Fruit fly (Drosophila melanogaster) whole organism, embryonic: Measurements from ENCODE around the gene GlyRS.
A peak's percentile ranks its signal among the peaks of the same experiment; 100 is the strongest.

ENCODE experiments used
- Bteb2 ChIP-seq: fragments of 200-800 bp; sonication (Bioruptor generic); optimal IDR thresholded peaks from 2 replicates; lab custom pipeline; 2016; ENCODE audit warnings: missing biosample characterization, missing genetic modification characterization
- C15 ChIP-seq: fragments of 200-800 bp; sonication (Bioruptor generic); IDR thresholded peaks from 3 replicates; pipeline ENCODE4 v1.3.6; 2022; ENCODE audit warnings: missing biosample characterization, missing genetic modification characterization
- CG10565 ChIP-seq: fragments of 200-800 bp; sonication (Bioruptor generic); optimal IDR thresholded peaks from 3 replicates; lab custom pipeline; 2016; ENCODE audit warnings: missing biosample characterization, mild to moderate bottlenecking, missing genetic modification characterization
- CG11696 ChIP-seq: fragments of 200-800 bp; sonication (Bioruptor generic); IDR thresholded peaks from 2 replicates; pipeline ENCODE4 v1.3.6; 2022; ENCODE audit warnings: missing biosample characterization, missing genetic modification characterization
- CG12744 ChIP-seq: fragments of 200-800 bp; sonication (Bioruptor generic); optimal IDR thresholded peaks from 2 replicates; lab custom pipeline; 2016; ENCODE audit warnings: missing biosample characterization, missing genetic modification characterization
- CG13775 ChIP-seq: fragments of 200-800 bp; sonication (Bioruptor generic); optimal IDR thresholded peaks from 3 replicates; lab custom pipeline; 2017; ENCODE audit warnings: missing biosample characterization, mild to moderate bottlenecking, missing genetic modification characterization
- CG15073 ChIP-seq: fragments of 200-800 bp; sonication (Bioruptor generic); optimal IDR thresholded peaks from 2 replicates; lab custom pipeline; 2016; ENCODE audit warnings: missing biosample characterization, missing genetic modification characterization
- CG15514 ChIP-seq: fragments of 200-800 bp; sonication (Bioruptor generic); optimal IDR thresholded peaks from 3 replicates; lab custom pipeline; 2017; ENCODE audit warnings: missing biosample characterization, missing genetic modification characterization, mild to moderate bottlenecking, moderate library complexity, missing genetic modification reagents
- CG17829 ChIP-seq: fragments of 200-800 bp; optimal IDR thresholded peaks from 2 replicates; lab custom pipeline; 2019; ENCODE audit warnings: missing biosample characterization, mild to moderate bottlenecking, missing genetic modification characterization, moderate library complexity
- CG2129 ChIP-seq: fragments of 200-800 bp; sonication (Bioruptor generic); IDR thresholded peaks from 2 replicates; pipeline ENCODE4 v1.3.6; 2022; ENCODE audit warnings: missing biosample characterization, missing genetic modification characterization; ENCODE audit not compliant: partially characterized antibody
- CG31365 ChIP-seq: fragments of 200-800 bp; sonication (Bioruptor generic); optimal IDR thresholded peaks from 2 replicates; lab custom pipeline; 2018; ENCODE audit warnings: missing biosample characterization, mild to moderate bottlenecking, missing genetic modification characterization
- CG34422 ChIP-seq: fragments of 200-800 bp; sonication (Bioruptor generic); IDR thresholded peaks from 3 replicates; pipeline ENCODE4 v1.3.6; 2022; ENCODE audit warnings: missing biosample characterization, missing genetic modification characterization
- CG8281 ChIP-seq: fragments of 200-800 bp; sonication (Bioruptor generic); optimal IDR thresholded peaks from 2 replicates; lab custom pipeline; 2018; ENCODE audit warnings: missing biosample characterization, mild to moderate bottlenecking, missing genetic modification characterization, moderate library complexity
- CTCF ChIP-seq: fragments of 200-800 bp; sonication (Bioruptor generic); optimal IDR thresholded peaks from 2 replicates; lab custom pipeline; 2017; ENCODE audit warnings: missing biosample characterization, mild to moderate bottlenecking, missing genetic modification characterization, moderate library complexity
- Dbx ChIP-seq: fragments of 200-800 bp; sonication (Bioruptor generic); IDR thresholded peaks from 3 replicates; pipeline ENCODE4 v1.3.6; 2022; ENCODE audit warnings: missing biosample characterization, missing genetic modification characterization
- Drgx ChIP-seq: fragments of 200-800 bp; sonication (Bioruptor generic); IDR thresholded peaks from 2 replicates; pipeline ENCODE4 v1.3.6; 2022; ENCODE audit warnings: missing biosample characterization, missing genetic modification characterization
- Ets65A ChIP-seq: fragments of 200-800 bp; sonication (Bioruptor generic); peaks from one replicate; lab custom pipeline; 2016; ENCODE audit warnings: missing biosample characterization, missing genetic modification characterization
- Ets97D ChIP-seq: fragments of 200-800 bp; sonication (Bioruptor generic); optimal IDR thresholded peaks from 3 replicates; lab custom pipeline; 2016; ENCODE audit warnings: missing biosample characterization, missing genetic modification characterization
- Fer1 ChIP-seq: fragments of 200-800 bp; sonication (Bioruptor generic); optimal IDR thresholded peaks from 2 replicates; lab custom pipeline; 2017; ENCODE audit warnings: missing biosample characterization, mild to moderate bottlenecking, missing genetic modification characterization
- Gug ChIP-seq: fragments of 200-800 bp; sonication (Bioruptor generic); IDR thresholded peaks from 4 replicates; pipeline ENCODE4 v1.3.6; 2022; ENCODE audit warnings: missing biosample characterization, missing genetic modification characterization
- HHEX ChIP-seq: fragments of 200-800 bp; sonication (Bioruptor generic); optimal IDR thresholded peaks from 3 replicates; lab custom pipeline; 2017; ENCODE audit warnings: missing biosample characterization, mild to moderate bottlenecking, missing genetic modification characterization, missing genetic modification reagents
- HLH3B ChIP-seq: fragments of 200-800 bp; sonication (Bioruptor generic); IDR thresholded peaks from 2 replicates; pipeline ENCODE4 v1.3.6; 2022; ENCODE audit warnings: missing biosample characterization, missing genetic modification characterization
- Hmr ChIP-seq: fragments of 200-800 bp; sonication (Bioruptor generic); optimal IDR thresholded peaks from 3 replicates; lab custom pipeline; 2017; ENCODE audit warnings: mild to moderate bottlenecking, missing biosample characterization, missing genetic modification reagents, missing genetic modification characterization
- Hr3 ChIP-seq: fragments of 200-800 bp; sonication (Bioruptor generic); optimal IDR thresholded peaks from 3 replicates; lab custom pipeline; 2016; ENCODE audit warnings: missing biosample characterization, missing genetic modification characterization
- Hsf ChIP-seq: fragments of 200-800 bp; sonication (Bioruptor generic); optimal IDR thresholded peaks from 3 replicates; lab custom pipeline; 2016; ENCODE audit warnings: missing biosample characterization, missing genetic modification characterization
- Mes4 ChIP-seq: fragments of 200-800 bp; sonication (Bioruptor generic); optimal IDR thresholded peaks from 2 replicates; lab custom pipeline; 2016; ENCODE audit warnings: missing biosample characterization, missing genetic modification characterization
- Neu2 ChIP-seq: fragments of 200-800 bp; sonication (Bioruptor generic); optimal IDR thresholded peaks from 3 replicates; lab custom pipeline; 2016; ENCODE audit warnings: missing biosample characterization, missing genetic modification characterization, borderline replicate concordance
- Opbp ChIP-seq: fragments of 200-800 bp; sonication (Bioruptor generic); IDR thresholded peaks from 3 replicates; pipeline ENCODE4 v1.3.6; 2022; ENCODE audit warnings: missing biosample characterization, missing genetic modification characterization; ENCODE audit not compliant: partially characterized antibody
- Six4 ChIP-seq: fragments of 200-800 bp; sonication (Bioruptor generic); optimal IDR thresholded peaks from 2 replicates; lab custom pipeline; 2016; ENCODE audit warnings: missing biosample characterization, missing genetic modification characterization
- Taf1 ChIP-seq: fragments of 200-800 bp; sonication (Bioruptor generic); IDR thresholded peaks from 2 replicates; pipeline ENCODE4 v1.3.6; 2022; ENCODE audit warnings: missing biosample characterization, missing genetic modification characterization
- ab ChIP-seq: fragments of 200-800 bp; sonication (Bioruptor generic); optimal IDR thresholded peaks from 2 replicates; lab custom pipeline; 2016; ENCODE audit warnings: missing biosample characterization, missing genetic modification characterization
- cato ChIP-seq: fragments of 200-800 bp; sonication (Bioruptor generic); optimal IDR thresholded peaks from 2 replicates; lab custom pipeline; 2016; ENCODE audit warnings: missing biosample characterization, missing genetic modification characterization, borderline replicate concordance
- caup ChIP-seq: fragments of 200-800 bp; sonication (Bioruptor generic); optimal IDR thresholded peaks from 3 replicates; lab custom pipeline; 2017; ENCODE audit warnings: missing biosample characterization, mild to moderate bottlenecking, missing genetic modification characterization, moderate library complexity; ENCODE audit not compliant: severe bottlenecking
- cg ChIP-seq: fragments of 200-800 bp; sonication (Bioruptor generic); optimal IDR thresholded peaks from 3 replicates; lab custom pipeline; 2019; ENCODE audit warnings: missing biosample characterization, mild to moderate bottlenecking, missing genetic modification characterization, moderate library complexity
- dan ChIP-seq: fragments of 200-800 bp; sonication (Bioruptor generic); IDR thresholded peaks from 2 replicates; pipeline ENCODE4 v1.3.6; 2022; ENCODE audit warnings: missing biosample characterization, missing genetic modification characterization
- ems ChIP-seq: fragments of 200-800 bp; sonication (Bioruptor generic); optimal IDR thresholded peaks from 3 replicates; lab custom pipeline; 2016; ENCODE audit warnings: missing biosample characterization, missing genetic modification characterization
- fd3F ChIP-seq: fragments of 200-800 bp; sonication (Bioruptor generic); optimal IDR thresholded peaks from 2 replicates; lab custom pipeline; 2018; ENCODE audit warnings: missing biosample characterization, mild to moderate bottlenecking, missing genetic modification characterization, moderate library complexity
- kah ChIP-seq: fragments of 200-800 bp; sonication (Bioruptor generic); optimal IDR thresholded peaks from 2 replicates; lab custom pipeline; 2018; ENCODE audit warnings: missing biosample characterization, mild to moderate bottlenecking, missing genetic modification characterization
- kay ChIP-seq: fragments of 200-800 bp; sonication (Bioruptor generic); optimal IDR thresholded peaks from 2 replicates; lab custom pipeline; 2016; ENCODE audit warnings: missing biosample characterization, missing genetic modification characterization
- lola ChIP-seq, 3 experiments: fragments of >200 bp in 2 of 3; fragments of 200-800 bp in 1 of 3; sonication (Bioruptor generic) in 1 of 3; optimal IDR thresholded peaks; 2 replicates each; lab custom pipeline; 2017 to 2019; ENCODE audit warnings: missing biosample characterization in 3 of 3, missing genetic modification characterization in 3 of 3, mild to moderate bottlenecking in 1 of 3, moderate library complexity in 1 of 3
- mld ChIP-seq: fragments of 200-800 bp; sonication (Bioruptor generic); IDR thresholded peaks from 3 replicates; pipeline ENCODE4 v1.3.6; 2022; ENCODE audit warnings: missing biosample characterization, missing genetic modification characterization; ENCODE audit not compliant: partially characterized antibody
- salm ChIP-seq: fragments of 200-800 bp; sonication (Bioruptor generic); optimal IDR thresholded peaks from 2 replicates; lab custom pipeline; 2018; ENCODE audit warnings: missing biosample characterization, mild to moderate bottlenecking, missing genetic modification characterization
- so ChIP-seq: fragments of 200-800 bp; sonication (Bioruptor generic); IDR thresholded peaks from 3 replicates; pipeline ENCODE4 v1.3.6; 2022; ENCODE audit warnings: missing biosample characterization, missing genetic modification characterization
- sob ChIP-seq: fragments of 200-800 bp; sonication (Bioruptor generic); IDR thresholded peaks from 2 replicates; pipeline ENCODE4 v1.3.6; 2022; ENCODE audit warnings: missing biosample characterization, missing genetic modification characterization
- tll ChIP-seq, 2 experiments: fragments of 200-800 bp in 1 of 2; fragments of >200 bp in 1 of 2; sonication (Bioruptor generic) in 1 of 2; optimal IDR thresholded peaks; 2 replicates each; lab custom pipeline; 2017 to 2019; ENCODE audit warnings: missing biosample characterization in 2 of 2, missing genetic modification characterization in 2 of 2, mild to moderate bottlenecking in 1 of 2, moderate library complexity in 1 of 2
- z ChIP-seq: fragments of 200-800 bp; sonication (Bioruptor generic); IDR thresholded peaks from 3 replicates; pipeline ENCODE4 v1.3.6; 2022; ENCODE audit warnings: missing biosample characterization, missing genetic modification characterization
- zen ChIP-seq: fragments of 200-800 bp; sonication (Bioruptor generic); optimal IDR thresholded peaks from 3 replicates; lab custom pipeline; 2018; ENCODE audit warnings: missing biosample characterization, mild to moderate bottlenecking, missing genetic modification characterization, moderate library complexity
- zen2 ChIP-seq: fragments of 200-800 bp; sonication (Bioruptor generic); IDR thresholded peaks from 3 replicates; pipeline ENCODE4 v1.3.6; 2022; ENCODE audit warnings: missing biosample characterization, missing genetic modification characterization; ENCODE audit not compliant: partially characterized antibody

Gene GlyRS

dm6 chr3L:15142004-15142890 lies 47.3 kb downstream of the GlyRS start, which contains the start of gene Pdi:
Gene Pdi, minus strand, starts transcription at chr3L:15142840.
- TF ChIP-seq CG15514 (GFP tag; lab: Kevin White, UChicago): peak; percentile 58
- no peak for TF ChIP-seq fd3F (GFP tag; lab: Kevin White, UChicago)
- TF ChIP-seq so (GFP tag; lab: Robert Waterston, UW): no peak
- peak; percentile 33 for TF ChIP-seq Bteb2 (GFP tag; lab: Kevin White, UChicago)
- TF ChIP-seq tll (GFP tag; optimal IDR thresholded peaks at IDR 0.05; lab: Kevin White, UChicago): no peak
- TF ChIP-seq Neu2: no peak
- TF ChIP-seq Six4 (GFP tag; lab: Kevin White, UChicago): no peak
- peak; percentile 46; the same call in 1 of the 3 replicates for TF ChIP-seq mld (GFP tag; lab: Robert Waterston, UW)
- peak; percentile 29 for TF ChIP-seq Fer1 (GFP tag; lab: Kevin White, UChicago)
- peak; percentile 33; the same call in 1 of the 2 replicates for TF ChIP-seq HLH3B (GFP tag; lab: Robert Waterston, UW)
- TF ChIP-seq CG17829 (tag; lab: Kevin White, UChicago): peak; percentile 62
- no peak for TF ChIP-seq CG8281
- TF ChIP-seq Hmr (GFP tag; lab: Kevin White, UChicago): peak; percentile 53
- peak; percentile 0 for TF ChIP-seq cg (GFP tag; lab: Kevin White, UChicago)
- no peak for TF ChIP-seq zen2 (GFP tag; lab: Robert Waterston, UW)
- peak; percentile 13 for TF ChIP-seq CG31365 (tag; lab: Kevin White, UChicago)
- no peak for TF ChIP-seq C15 (GFP tag; lab: Robert Waterston, UW)
- TF ChIP-seq Dbx (GFP tag; lab: Robert Waterston, UW): 0 out of 3 replicates have a peak, but pooled peaks have one; percentile 33
- TF ChIP-seq ab (GFP tag; lab: Kevin White, UChicago): no peak
- TF ChIP-seq Gug: 0 out of 4 replicates have a peak, but pooled peaks have one; percentile 2
- peak; percentile 19 for TF ChIP-seq zen (tag; lab: Kevin White, UChicago)
- peak; percentile 9 for TF ChIP-seq Hr3 (GFP tag; lab: Kevin White, UChicago)
- peak; percentile 75; the same call in 2 of the 3 replicates for TF ChIP-seq Opbp (GFP tag; lab: Robert Waterston, UW)
- TF ChIP-seq kah (GFP tag; lab: Kevin White, UChicago): no peak
- no peak for TF ChIP-seq Mes4
- no peak for TF ChIP-seq CG11696
- no peak for TF ChIP-seq CG12744 (GFP tag; lab: Kevin White, UChicago)
- TF ChIP-seq sob: peak; percentile 60; the same call in 1 of the 2 replicates
- TF ChIP-seq CG34422 (GFP tag; lab: Robert Waterston, UW): peak; percentile 78; the same call in 1 of the 3 replicates
- no peak for TF ChIP-seq Drgx (GFP tag; lab: Robert Waterston, UW)
- peak; percentile 86 for TF ChIP-seq Ets65A (GFP tag; lab: Kevin White, UChicago)
- TF ChIP-seq Taf1: no peak
- peak; percentile 22; the same call in 1 of the 2 replicates for TF ChIP-seq CG2129 (GFP tag; lab: Robert Waterston, UW)
- TF ChIP-seq dan (GFP tag; lab: Robert Waterston, UW): no peak
- TF ChIP-seq lola (GFP tag; optimal IDR thresholded peaks at IDR 0.05; lab: Kevin White, UChicago): no peak
- peak; percentile 28 for TF ChIP-seq CG13775
- peak; percentile 7 for TF ChIP-seq kay (GFP tag; lab: Kevin White, UChicago)
- no peak for TF ChIP-seq CG15073 (GFP tag; lab: Kevin White, UChicago)
- TF ChIP-seq caup (GFP tag; lab: Kevin White, UChicago): peak; percentile 4
- peak; percentile 16 for TF ChIP-seq Hsf (GFP tag; lab: Kevin White, UChicago)
- peak; percentile 65 for TF ChIP-seq Ets97D
- TF ChIP-seq CG10565 (GFP tag; lab: Kevin White, UChicago): no peak
- no peak for TF ChIP-seq z (GFP tag; lab: Robert Waterston, UW)
- no peak for TF ChIP-seq cato
- TF ChIP-seq HHEX (GFP tag; lab: Kevin White, UChicago): no peak
- TF ChIP-seq CTCF (GFP tag; lab: Kevin White, UChicago): peak; percentile 97
- TF ChIP-seq ems (GFP tag; lab: Kevin White, UChicago): peak; percentile 35
- peak; percentile 21 for TF ChIP-seq salm (tag; lab: Kevin White, UChicago)
